Fruit fly (Drosophila melanogaster) whole organism, embryonic: Measurements from ENCODE around the gene BomT3.

ENCODE experiments used
- Aef1 ChIP-seq: fragments of 200-800 bp; sonication (Bioruptor generic); IDR thresholded peaks from 3 replicates; pipeline ENCODE4 v1.3.6; 2022; ENCODE audit warnings: missing biosample characterization, missing genetic modification characterization
- B-H1 ChIP-seq: fragments of 200-800 bp; sonication (Bioruptor generic); IDR thresholded peaks from 3 replicates; pipeline ENCODE4 v1.3.6; 2022; ENCODE audit warnings: missing biosample characterization, missing genetic modification characterization
- CG10209 ChIP-seq: fragments of 200-800 bp; sonication (Bioruptor generic); optimal IDR thresholded peaks from 3 replicates; lab custom pipeline; 2017; ENCODE audit warnings: missing biosample characterization, mild to moderate bottlenecking, missing genetic modification characterization, missing genetic modification reagents
- CG10462 ChIP-seq: fragments of 200-800 bp; sonication (Bioruptor generic); optimal IDR thresholded peaks from 2 replicates; lab custom pipeline; 2016; ENCODE audit warnings: missing biosample characterization, missing genetic modification characterization
- CG10959 ChIP-seq: fragments of 200-800 bp; sonication (Bioruptor generic); IDR thresholded peaks from 2 replicates; pipeline ENCODE4 v1.3.6; 2022; ENCODE audit warnings: missing biosample characterization, missing genetic modification characterization
- CG11504 ChIP-seq: fragments of 200-800 bp; sonication (Bioruptor generic); optimal IDR thresholded peaks from 3 replicates; lab custom pipeline; 2019; ENCODE audit warnings: missing biosample characterization, mild to moderate bottlenecking, missing genetic modification characterization, moderate library complexity
- CG11696 ChIP-seq: fragments of 200-800 bp; sonication (Bioruptor generic); IDR thresholded peaks from 2 replicates; pipeline ENCODE4 v1.3.6; 2022; ENCODE audit warnings: missing biosample characterization, missing genetic modification characterization
- CG11723 ChIP-seq: fragments of 200-800 bp; sonication (Bioruptor generic); optimal IDR thresholded peaks from 2 replicates; lab custom pipeline; 2017; ENCODE audit warnings: missing biosample characterization, mild to moderate bottlenecking, missing genetic modification characterization
- CG12299 ChIP-seq: fragments of 200-800 bp; sonication (Bioruptor generic); optimal IDR thresholded peaks from 2 replicates; lab custom pipeline; 2018; ENCODE audit warnings: missing biosample characterization, mild to moderate bottlenecking, missing genetic modification characterization
- CG14441 ChIP-seq: fragments of 200-800 bp; sonication (Bioruptor generic); IDR thresholded peaks from 2 replicates; pipeline ENCODE4 v1.3.6; 2022; ENCODE audit warnings: missing biosample characterization, missing genetic modification characterization
- CG1602 ChIP-seq: fragments of 200-800 bp; sonication (Bioruptor generic); optimal IDR thresholded peaks from 3 replicates; lab custom pipeline; 2016; ENCODE audit warnings: missing biosample characterization, missing genetic modification characterization
- CG17328 ChIP-seq: fragments of 200-800 bp; sonication (Bioruptor generic); IDR thresholded peaks from 2 replicates; pipeline ENCODE4 v1.3.6; 2022; ENCODE audit warnings: missing biosample characterization, missing genetic modification characterization
- CG3281 ChIP-seq: fragments of 200-800 bp; sonication (Bioruptor generic); optimal IDR thresholded peaks from 3 replicates; lab custom pipeline; 2017; ENCODE audit warnings: missing biosample characterization, mild to moderate bottlenecking, missing genetic modification characterization
- CG5245 ChIP-seq: fragments of 200-800 bp; sonication (Bioruptor generic); optimal IDR thresholded peaks from 3 replicates; lab custom pipeline; 2016; ENCODE audit warnings: missing biosample characterization, missing genetic modification characterization
- CG6683 ChIP-seq: fragments of 200-800 bp; sonication (Bioruptor generic); optimal IDR thresholded peaks from 2 replicates; lab custom pipeline; 2017; ENCODE audit warnings: missing biosample characterization, mild to moderate bottlenecking, missing genetic modification characterization, missing genetic modification reagents
- CG6765 ChIP-seq: fragments of 200-800 bp; sonication (Bioruptor generic); optimal IDR thresholded peaks from 3 replicates; lab custom pipeline; 2017; ENCODE audit warnings: missing biosample characterization, mild to moderate bottlenecking, missing genetic modification characterization
- Camta ChIP-seq: fragments of 200-800 bp; sonication (Bioruptor generic); optimal IDR thresholded peaks from 2 replicates; lab custom pipeline; 2016; ENCODE audit warnings: missing biosample characterization, missing genetic modification characterization
- CrebB ChIP-seq: fragments of 200-800 bp; sonication (Bioruptor generic); optimal IDR thresholded peaks from 3 replicates; lab custom pipeline; 2018; ENCODE audit warnings: missing biosample characterization, mild to moderate bottlenecking, missing genetic modification characterization
- D19B ChIP-seq: fragments of 200-800 bp; sonication (Bioruptor generic); optimal IDR thresholded peaks from 2 replicates; lab custom pipeline; 2017; ENCODE audit warnings: missing biosample characterization, mild to moderate bottlenecking, missing genetic modification characterization
- Dll ChIP-seq: fragments of 200-800 bp; sonication (Bioruptor generic); IDR thresholded peaks from 4 replicates; pipeline ENCODE4 v1.3.6; 2022; ENCODE audit warnings: missing biosample characterization, missing genetic modification characterization; ENCODE audit not compliant: partially characterized antibody
- Fer2 ChIP-seq: fragments of 200-800 bp; sonication (Bioruptor generic); optimal IDR thresholded peaks from 2 replicates; lab custom pipeline; 2018; ENCODE audit warnings: missing biosample characterization, mild to moderate bottlenecking, missing genetic modification characterization, moderate library complexity
- Fer3 ChIP-seq: fragments of 200-800 bp; sonication (Bioruptor generic); optimal IDR thresholded peaks from 2 replicates; lab custom pipeline; 2018; ENCODE audit warnings: missing biosample characterization, mild to moderate bottlenecking, missing genetic modification characterization, moderate library complexity
- HLHmδ ChIP-seq: fragments of 200-800 bp; sonication (Bioruptor generic); optimal IDR thresholded peaks from 2 replicates; lab custom pipeline; 2018; ENCODE audit warnings: missing biosample characterization, mild to moderate bottlenecking, missing genetic modification characterization, moderate library complexity
- Hsf ChIP-seq: fragments of 200-800 bp; sonication (Bioruptor generic); optimal IDR thresholded peaks from 3 replicates; lab custom pipeline; 2016; ENCODE audit warnings: missing biosample characterization, missing genetic modification characterization
- Pdp1 ChIP-seq, 2 experiments: fragments of 200-800 bp; sonication (Bioruptor generic); optimal IDR thresholded peaks; 3 replicates each; lab custom pipeline; 2016; ENCODE audit warnings: missing biosample characterization in 2 of 2, missing genetic modification characterization in 2 of 2, mild to moderate bottlenecking in 1 of 2, moderate library complexity in 1 of 2
- Ptx1 ChIP-seq: fragments of 200-800 bp; sonication (Bioruptor generic); IDR thresholded peaks from 2 replicates; pipeline ENCODE4 v1.3.6; 2022; ENCODE audit warnings: missing biosample characterization, missing genetic modification characterization
- ac ChIP-seq: fragments of 200-800 bp; sonication (Bioruptor generic); optimal IDR thresholded peaks from 3 replicates; lab custom pipeline; 2017; ENCODE audit warnings: missing biosample characterization, mild to moderate bottlenecking, missing genetic modification characterization
- ato ChIP-seq: fragments of 200-800 bp; sonication (Bioruptor generic); IDR thresholded peaks from 2 replicates; pipeline ENCODE4 v1.3.6; 2022; ENCODE audit warnings: missing biosample characterization, missing genetic modification characterization; ENCODE audit not compliant: partially characterized antibody
- bowl ChIP-seq: fragments of 200-800 bp; sonication (Bioruptor generic); IDR thresholded peaks from 2 replicates; pipeline ENCODE4 v1.3.6; 2022; ENCODE audit warnings: missing biosample characterization, missing genetic modification characterization
- caup ChIP-seq: fragments of 200-800 bp; sonication (Bioruptor generic); optimal IDR thresholded peaks from 3 replicates; lab custom pipeline; 2017; ENCODE audit warnings: missing biosample characterization, mild to moderate bottlenecking, missing genetic modification characterization, moderate library complexity; ENCODE audit not compliant: severe bottlenecking
- chinmo ChIP-seq: fragments of 200-800 bp; sonication (Bioruptor generic); IDR thresholded peaks from 4 replicates; pipeline ENCODE4 v1.3.6; 2022; ENCODE audit warnings: missing biosample characterization, missing genetic modification characterization; ENCODE audit not compliant: partially characterized antibody
- corto ChIP-seq: fragments of 200-800 bp; sonication (Bioruptor generic); optimal IDR thresholded peaks from 2 replicates; lab custom pipeline; 2016; ENCODE audit warnings: missing biosample characterization, mild to moderate bottlenecking, missing genetic modification characterization, moderate library complexity
- crp ChIP-seq, 2 experiments: fragments of 200-800 bp; sonication (Bioruptor generic); optimal IDR thresholded peaks; 2 replicates in 1 of 2; 3 replicates in 1 of 2; lab custom pipeline; 2017; ENCODE audit warnings: missing biosample characterization in 2 of 2, missing genetic modification characterization in 2 of 2, mild to moderate bottlenecking in 1 of 2, moderate library complexity in 1 of 2
- ewg ChIP-seq: fragments of 200-800 bp; sonication (Bioruptor generic); optimal IDR thresholded peaks from 3 replicates; lab custom pipeline; 2017; ENCODE audit warnings: mild to moderate bottlenecking, missing biosample characterization, missing genetic modification reagents, missing genetic modification characterization
- fd3F ChIP-seq: fragments of 200-800 bp; sonication (Bioruptor generic); optimal IDR thresholded peaks from 2 replicates; lab custom pipeline; 2018; ENCODE audit warnings: missing biosample characterization, mild to moderate bottlenecking, missing genetic modification characterization, moderate library complexity
- fd96Cb ChIP-seq: fragments of 200-800 bp; sonication (Bioruptor generic); optimal IDR thresholded peaks from 2 replicates; lab custom pipeline; 2018; ENCODE audit warnings: missing biosample characterization, mild to moderate bottlenecking, missing genetic modification characterization, moderate library complexity
- ham ChIP-seq: fragments of 200-800 bp; sonication (Bioruptor generic); IDR thresholded peaks from 2 replicates; pipeline ENCODE4 v1.3.6; 2022; ENCODE audit warnings: missing biosample characterization, missing genetic modification characterization
- hbn ChIP-seq: fragments of 200-800 bp; sonication (Bioruptor generic); IDR thresholded peaks from 2 replicates; pipeline ENCODE4 v1.3.6; 2022; ENCODE audit warnings: missing biosample characterization, missing genetic modification characterization; ENCODE audit not compliant: partially characterized antibody
- mld ChIP-seq: fragments of 200-800 bp; sonication (Bioruptor generic); IDR thresholded peaks from 3 replicates; pipeline ENCODE4 v1.3.6; 2022; ENCODE audit warnings: missing biosample characterization, missing genetic modification characterization; ENCODE audit not compliant: partially characterized antibody
- nerfin-1 ChIP-seq: fragments of 200-800 bp; sonication (Bioruptor generic); optimal IDR thresholded peaks from 3 replicates; lab custom pipeline; 2019; ENCODE audit warnings: missing biosample characterization, mild to moderate bottlenecking, missing genetic modification characterization, moderate library complexity
- pb ChIP-seq: fragments of 200-800 bp; sonication (Bioruptor generic); optimal IDR thresholded peaks from 3 replicates; lab custom pipeline; 2016; ENCODE audit warnings: missing biosample characterization, missing genetic modification characterization
- pum ChIP-seq: fragments of 200-800 bp; sonication (Bioruptor generic); optimal IDR thresholded peaks from 2 replicates; lab custom pipeline; 2016; ENCODE audit warnings: missing biosample characterization, missing genetic modification characterization
- row ChIP-seq: fragments of 200-800 bp; sonication (Bioruptor generic); IDR thresholded peaks from 3 replicates; pipeline ENCODE4 v1.3.6; 2022; ENCODE audit warnings: missing biosample characterization, missing genetic modification characterization
- sc ChIP-seq, 3 experiments: fragments of >200 bp in 2 of 3; fragments of 200-800 bp in 1 of 3; sonication (Bioruptor generic) in 1 of 3; optimal IDR thresholded peaks; 2 replicates in 2 of 3; 3 replicates in 1 of 3; lab custom pipeline; 2017; ENCODE audit warnings: mild to moderate bottlenecking in 1 of 3, missing biosample characterization in 1 of 3, missing genetic modification characterization in 1 of 3, missing genetic modification reagents in 1 of 3
- sug ChIP-seq: fragments of 200-800 bp; optimal IDR thresholded peaks from 2 replicates; lab custom pipeline; 2019; ENCODE audit warnings: missing biosample characterization, mild to moderate bottlenecking, missing genetic modification characterization, moderate library complexity

BomT3 gene

dm6 chr3R:22108316-22108715 lies 22.1 kb upstream of the BomT3 start (continued):
- TF ChIP-seq B-H1 (GFP tag; lab: Robert Waterston, UW) (no peak), nerfin-1 (tag; lab: Kevin White, UChicago) (no peak), Fer2 (tag; lab: Kevin White, UChicago) (peak; percentile 41), caup (GFP tag; lab: Kevin White, UChicago) (peak; percentile 89), crp (GFP tag; optimal IDR thresholded peaks at IDR 0.05; lab: Kevin White, UChicago) (no peak), sc (optimal IDR thresholded peaks at IDR 0.05; lab: Kevin White, UChicago) (no peak), sc (GFP tag; optimal IDR thresholded peaks at IDR 0.05; lab: Kevin White, UChicago) (no peak), corto (no peak), CG5245 (GFP tag; lab: Kevin White, UChicago) (peak; percentile 41), HLHmδ (GFP tag; lab: Kevin White, UChicago) (no peak), CG10209 (GFP tag; lab: Kevin White, UChicago) (peak; percentile 23), bowl (GFP tag; lab: Robert Waterston, UW) (no peak), CG12299 (tag; lab: Kevin White, UChicago) (no peak), CG10959 (no peak), D19B (GFP tag; lab: Kevin White, UChicago) (no peak), ac (GFP tag; lab: Kevin White, UChicago) (no peak), pum (GFP tag; lab: Kevin White, UChicago) (no peak), Pdp1 (GFP tag; optimal IDR thresholded peaks at IDR 0.05; lab: Kevin White, UChicago) (no peak), fd96Cb (peak; percentile 52), CG14441 (GFP tag; lab: Robert Waterston, UW) (peak; percentile 11; the same call in 1 of the 2 replicates), row (GFP tag; lab: Robert Waterston, UW) (peak; percentile 76; the same call in 2 of the 3 replicates), CG3281 (GFP tag; lab: Kevin White, UChicago) (no peak), CG11723 (no peak), Hsf (GFP tag; lab: Kevin White, UChicago) (peak; percentile 12), fd3F (peak; percentile 26), CrebB (tag; lab: Kevin White, UChicago) (no peak)
- TF ChIP-seq, all 482 proteins: peak for 98

- TF ChIP-seq Ptx1 (GFP tag; lab: Robert Waterston, UW) (no peak), ham (0 out of 2 replicates have a peak, but pooled peaks have one; percentile 7), CG1602 (no peak)
Observed at dm6 chr3R:22103114-22103513, 16.9 kb upstream of the BomT3 start, which contains the start of gene CG13407. CG13407 (plus strand) TSS chr3R:22103414.

dm6 chr3R:22096893-22097292 lies 10.7 kb upstream of the BomT3 start:
- TF ChIP-seq CG11504 (tag; lab: Kevin White, UChicago) (no peak), Aef1 (GFP tag; lab: Robert Waterston, UW) (no peak), CG10462 (no peak), Fer3 (no peak), CG6683 (GFP tag; lab: Kevin White, UChicago) (no peak), ewg (GFP tag; lab: Kevin White, UChicago) (no peak), CG11723 (no peak), Camta (GFP tag; lab: Kevin White, UChicago) (no peak), Dll (GFP tag; lab: Robert Waterston, UW) (no peak), ato (no peak), sug (tag; lab: Kevin White, UChicago) (no peak), hbn (no peak), pb (GFP tag; lab: Kevin White, UChicago) (no peak), mld (GFP tag; lab: Robert Waterston, UW) (no peak), chinmo (GFP tag; lab: Robert Waterston, UW) (no peak), CG17328 (GFP tag; lab: Robert Waterston, UW) (no peak), CG11696 (GFP tag; lab: Robert Waterston, UW) (no peak), CG6765 (no peak)
- TF ChIP-seq, all 482 proteins: peak for 0
